Fruit fly (Drosophila melanogaster) whole organism: ENCODE results near the gene CG16957.

ENCODE experiments used
- CG8478 ChIP-seq: fragments of >200 bp; optimal IDR thresholded peaks from 2 replicates; lab custom pipeline; 2018; ENCODE audit warnings: inconsistent platforms
- Dll ChIP-seq: fragments of >200 bp; optimal IDR thresholded peaks from 2 replicates; lab custom pipeline; 2017
- EcR ChIP-seq, 2 experiments: fragments of >200 bp; optimal IDR thresholded peaks; 2 replicates each; lab custom pipeline; 2017; ENCODE audit warnings: missing biosample characterization in 2 of 2, missing genetic modification characterization in 2 of 2, missing genetic modification reagents in 2 of 2
- pan ChIP-seq: fragments of >200 bp; optimal IDR thresholded peaks from 2 replicates; lab custom pipeline; 2017
- psq ChIP-seq: fragments of >200 bp; optimal IDR thresholded peaks from 2 replicates; lab custom pipeline; 2017
- usp ChIP-seq: fragments of >200 bp; optimal IDR thresholded peaks from 2 replicates; lab custom pipeline; 2017; ENCODE audit warnings: missing biosample characterization, missing genetic modification characterization, mixed read lengths

The CG16957 gene

DNA sequence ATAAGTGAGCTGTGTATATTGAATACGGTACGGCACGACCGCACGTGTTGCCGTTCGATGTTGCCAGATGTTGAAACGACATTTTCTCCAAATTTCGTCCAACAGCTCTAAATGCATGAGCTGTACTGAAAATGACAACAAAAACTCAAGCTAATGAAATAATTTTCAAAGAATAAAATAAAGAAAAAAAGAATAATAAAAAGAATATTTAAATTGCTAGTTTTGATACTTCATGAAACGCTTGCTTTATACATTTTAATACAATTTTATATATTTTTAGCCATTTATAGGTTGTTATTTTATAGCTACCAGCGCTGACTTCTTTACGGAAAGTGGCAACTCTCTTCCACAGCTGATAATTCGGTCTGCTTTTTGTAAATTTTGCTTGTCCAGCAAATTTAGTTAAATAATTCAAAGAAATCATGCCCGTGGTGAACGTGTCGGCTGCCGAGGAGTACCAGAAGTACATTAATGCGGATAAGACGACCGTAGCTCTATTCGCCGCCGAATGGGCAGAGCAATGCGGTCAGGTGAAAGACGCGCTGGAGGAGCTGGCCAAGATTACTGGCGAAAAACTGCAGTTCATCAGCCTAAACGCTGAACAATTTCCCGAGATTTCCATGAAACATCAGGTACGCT lies 29.8 kb downstream of the CG16957 start, which contains the start of the genes Nnp-1 and Grx3:
Gene Nnp-1 (minus strand): TSS at position 81 of the 639 bp plus-strand sequence.
Gene Grx3 (plus strand): TSS at position 339 of the 639 bp plus-strand sequence.
- TF ChIP-seq usp (GFP tag; lab: Kevin White, UChicago): no peak
- no peak for TF ChIP-seq CG8478 (lab: Kevin White, UChicago)
- no peak for TF ChIP-seq psq (lab: Kevin White, UChicago)
- TF ChIP-seq Dll: no peak
- TF ChIP-seq pan (lab: Kevin White, UChicago): no peak
- no peak for TF ChIP-seq EcR (GFP tag; optimal IDR thresholded peaks at IDR 0.05; lab: Kevin White, UChicago)

DNA sequence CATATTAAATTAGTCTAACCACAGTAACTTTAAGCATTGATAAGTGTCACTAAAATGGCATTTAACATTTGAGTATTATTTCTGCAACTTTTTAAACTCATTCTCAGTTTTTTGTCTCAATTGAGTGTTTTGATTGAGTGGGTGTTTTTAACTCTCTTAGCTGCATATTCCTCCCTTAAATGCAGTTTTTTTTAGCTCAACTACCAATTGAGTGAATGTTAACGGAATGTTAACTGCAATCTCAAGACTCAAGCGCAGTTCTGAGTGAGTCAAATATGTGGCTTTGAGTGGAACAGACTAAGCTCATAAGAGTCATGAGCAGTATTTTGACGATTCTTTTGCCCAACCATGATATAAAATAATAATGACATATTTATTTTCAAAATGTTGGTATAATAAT lies 33.0 kb downstream of the CG16957 start:
- TF ChIP-seq Dll (no peak), EcR (GFP tag; optimal IDR thresholded peaks at IDR 0.05; lab: Kevin White, UChicago) (no peak), CG8478 (lab: Kevin White, UChicago) (no peak), pan (lab: Kevin White, UChicago) (no peak), usp (GFP tag; lab: Kevin White, UChicago) (no peak), psq (lab: Kevin White, UChicago) (no peak)

DNA sequence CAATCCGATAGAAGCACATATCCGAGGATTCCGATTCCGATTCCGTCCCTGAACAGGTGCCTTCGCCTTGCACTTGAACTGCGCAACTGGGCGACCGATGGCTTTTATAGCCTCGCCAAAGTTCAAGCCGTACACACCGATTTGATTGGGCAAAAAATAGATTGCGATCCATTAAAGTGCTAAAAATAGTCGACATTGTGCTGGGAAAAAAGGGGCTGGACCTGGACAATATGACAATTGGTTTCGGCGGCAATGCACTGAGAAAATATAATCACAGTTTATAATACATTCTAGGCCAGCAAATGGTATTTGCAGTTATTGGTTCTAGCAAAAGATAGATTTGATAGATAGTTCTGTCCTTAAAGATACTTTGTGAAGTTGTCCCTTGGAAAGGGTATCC lies 34.5 kb downstream of the CG16957 start, which contains the start of gene CG9377:
Gene CG9377 (minus strand): TSS at position 101 of the 400 bp plus-strand sequence.
- TF ChIP-seq EcR (GFP tag; optimal IDR thresholded peaks at IDR 0.05; lab: Kevin White, UChicago) (no peak), psq (lab: Kevin White, UChicago) (no peak), Dll (no peak), CG8478 (lab: Kevin White, UChicago) (no peak), usp (GFP tag; lab: Kevin White, UChicago) (no peak)

DNA sequence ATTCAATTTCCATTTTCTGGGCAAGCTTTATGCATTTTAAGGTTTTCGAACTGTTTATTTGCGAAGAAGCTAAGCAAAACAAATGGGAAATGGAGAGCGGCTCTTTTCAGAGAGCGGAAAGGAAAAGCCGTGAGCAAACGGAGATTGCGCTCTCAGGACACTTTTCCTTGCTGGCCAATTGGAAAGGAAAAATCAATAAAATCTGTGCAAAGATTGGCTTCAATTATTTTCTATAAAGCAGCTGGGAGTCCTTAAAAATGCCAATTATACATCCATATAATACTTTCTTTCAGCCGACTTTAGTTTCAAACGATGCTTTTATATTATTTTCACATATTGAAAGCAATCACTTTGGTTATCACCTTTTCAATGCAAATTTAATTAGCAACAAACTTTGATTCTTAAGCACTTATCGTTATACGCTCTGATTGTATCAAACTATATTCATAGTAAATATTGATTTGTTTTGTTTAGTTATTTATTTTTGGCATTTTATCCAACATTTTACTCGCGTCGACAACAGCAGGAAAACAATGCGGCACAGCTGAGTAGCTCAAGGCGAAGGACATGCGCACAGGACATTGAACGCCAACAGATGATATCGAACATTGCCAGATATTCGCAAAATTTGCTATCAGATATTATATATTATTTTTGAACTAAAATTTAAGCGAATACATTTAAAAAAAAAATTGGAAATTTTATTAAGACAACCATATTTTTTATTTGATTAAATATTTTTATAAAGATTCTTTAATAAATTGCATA lies 41.2 kb downstream of the CG16957 start, which contains the start of gene CG9395:
Gene CG9395 (minus strand): TSS at position 494 of the 768 bp plus-strand sequence.
- TF ChIP-seq CG8478 (lab: Kevin White, UChicago): no peak
- TF ChIP-seq usp (GFP tag; lab: Kevin White, UChicago): no peak
- no peak for TF ChIP-seq EcR (GFP tag; optimal IDR thresholded peaks at IDR 0.05; lab: Kevin White, UChicago)
- TF ChIP-seq Dll: no peak
- no peak for TF ChIP-seq pan (lab: Kevin White, UChicago)
- TF ChIP-seq psq (lab: Kevin White, UChicago): no peak

DNA sequence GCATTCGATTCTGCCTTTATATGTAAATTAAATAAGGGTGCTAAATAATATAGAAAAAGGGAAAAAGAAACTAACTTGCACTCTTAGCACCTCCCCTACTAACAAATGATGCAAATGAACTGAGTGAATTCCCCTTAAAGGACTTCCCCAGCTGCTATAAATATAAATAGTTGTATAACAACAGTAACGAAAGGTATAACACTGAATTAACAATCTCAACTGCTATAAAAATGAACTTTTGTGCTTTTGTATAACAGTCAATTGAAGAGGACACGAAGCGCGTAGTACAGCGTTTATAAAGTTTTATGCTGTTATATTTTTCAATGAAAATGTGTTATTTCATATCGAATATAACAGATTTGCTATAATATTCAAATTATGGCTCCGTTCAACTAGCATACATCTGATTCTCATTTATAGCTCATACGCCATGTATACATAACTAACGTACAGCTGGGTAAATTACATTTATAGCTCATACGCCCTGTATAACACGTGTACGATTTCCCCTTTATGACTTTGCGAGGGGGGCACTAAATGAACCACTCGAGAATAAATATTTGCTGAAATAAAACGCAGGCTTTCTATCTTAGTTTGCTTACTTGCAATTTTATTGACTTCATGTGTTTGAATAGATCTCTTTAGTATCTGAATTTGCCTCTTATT lies 46.6 kb downstream of the CG16957 start:
- no peak for TF ChIP-seq usp (GFP tag; lab: Kevin White, UChicago)

DNA sequence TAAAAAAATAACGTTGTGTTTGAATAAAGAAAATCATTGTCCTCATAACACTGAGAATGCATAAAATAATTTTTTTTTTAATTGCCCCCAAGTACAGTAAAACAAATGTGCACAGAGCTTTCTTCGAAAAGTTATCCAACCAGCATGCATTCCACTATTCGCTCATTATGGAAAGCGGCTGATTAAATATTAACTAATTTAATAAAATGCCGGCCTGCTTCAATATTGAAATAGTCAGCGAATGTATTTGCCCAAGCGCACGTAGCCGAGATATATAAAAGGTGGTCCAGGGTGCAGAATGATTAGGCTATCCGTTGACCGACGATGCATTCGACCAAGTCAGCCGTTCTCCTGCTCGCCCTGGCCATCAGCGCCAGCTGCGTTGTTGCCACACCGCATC lies 48.5 kb downstream of the CG16957 start, which contains the start of gene CG16826:
Gene CG16826 (plus strand): TSS at position 301 of the 400 bp plus-strand sequence.
- no peak for TF ChIP-seq psq (lab: Kevin White, UChicago)
- no peak for TF ChIP-seq pan (lab: Kevin White, UChicago)
- no peak for TF ChIP-seq usp (GFP tag; lab: Kevin White, UChicago)
